Fruit fly (Drosophila melanogaster) whole organism, embryonic: Measurements from ENCODE around the gene CG43136.
A peak's percentile ranks its signal among the peaks of the same experiment; 100 is the strongest.

Experiments used
- ATbp ChIP-seq: fragments of 200-800 bp; sonication (Bioruptor generic); optimal IDR thresholded peaks from 2 replicates; lab custom pipeline; 2017; ENCODE audit warnings: missing biosample characterization, mild to moderate bottlenecking, missing genetic modification characterization, missing genetic modification reagents
- Aef1 ChIP-seq: fragments of 200-800 bp; sonication (Bioruptor generic); IDR thresholded peaks from 3 replicates; pipeline ENCODE4 v1.3.6; 2022; ENCODE audit warnings: missing biosample characterization, missing genetic modification characterization
- B-H1 ChIP-seq: fragments of 200-800 bp; sonication (Bioruptor generic); IDR thresholded peaks from 3 replicates; pipeline ENCODE4 v1.3.6; 2022; ENCODE audit warnings: missing biosample characterization, missing genetic modification characterization
- CG11247 ChIP-seq: fragments of 200-800 bp; sonication (Bioruptor generic); IDR thresholded peaks from 2 replicates; pipeline ENCODE4 v1.3.6; 2022; ENCODE audit warnings: missing biosample characterization, missing genetic modification characterization
- CG12769 ChIP-seq: fragments of 200-800 bp; sonication (Bioruptor generic); optimal IDR thresholded peaks from 2 replicates; lab custom pipeline; 2019; ENCODE audit warnings: missing biosample characterization, mild to moderate bottlenecking, missing genetic modification characterization, moderate library complexity
- CG13424 ChIP-seq: fragments of 200-800 bp; sonication (Bioruptor generic); optimal IDR thresholded peaks from 2 replicates; lab custom pipeline; 2019; ENCODE audit warnings: missing biosample characterization, mild to moderate bottlenecking, missing genetic modification characterization, moderate library complexity
- CG14014 ChIP-seq: fragments of 200-800 bp; sonication (Bioruptor generic); IDR thresholded peaks from 2 replicates; pipeline ENCODE4 v1.3.6; 2022; ENCODE audit warnings: missing biosample characterization, missing genetic modification characterization
- CG17359 ChIP-seq: fragments of 200-800 bp; sonication (Bioruptor generic); optimal IDR thresholded peaks from 3 replicates; lab custom pipeline; 2018; ENCODE audit warnings: missing biosample characterization, mild to moderate bottlenecking, missing genetic modification characterization, moderate library complexity
- CG18476 ChIP-seq: fragments of 200-800 bp; sonication (Bioruptor generic); optimal IDR thresholded peaks from 2 replicates; lab custom pipeline; 2016; ENCODE audit warnings: missing biosample characterization, mild to moderate bottlenecking, missing genetic modification characterization
- CG2202 ChIP-seq: fragments of 200-800 bp; sonication (Bioruptor generic); optimal IDR thresholded peaks from 2 replicates; lab custom pipeline; 2018; ENCODE audit warnings: missing biosample characterization, mild to moderate bottlenecking, missing genetic modification characterization
- CG2712 ChIP-seq: fragments of 200-800 bp; optimal IDR thresholded peaks from 3 replicates; lab custom pipeline; 2019; ENCODE audit warnings: missing biosample characterization, mild to moderate bottlenecking, missing genetic modification characterization, moderate library complexity
- CG30403 ChIP-seq: fragments of 200-800 bp; sonication (Bioruptor generic); optimal IDR thresholded peaks from 3 replicates; lab custom pipeline; 2016; ENCODE audit warnings: missing biosample characterization, missing genetic modification characterization
- CG31441 ChIP-seq: fragments of 200-800 bp; sonication (Bioruptor generic); IDR thresholded peaks from 2 replicates; pipeline ENCODE4 v1.3.6; 2022; ENCODE audit warnings: missing biosample characterization, missing genetic modification characterization
- CG3281 ChIP-seq: fragments of 200-800 bp; sonication (Bioruptor generic); optimal IDR thresholded peaks from 3 replicates; lab custom pipeline; 2017; ENCODE audit warnings: missing biosample characterization, mild to moderate bottlenecking, missing genetic modification characterization
- CG3726 ChIP-seq: fragments of 200-800 bp; sonication (Bioruptor generic); IDR thresholded peaks from 3 replicates; pipeline ENCODE4, ENCODE4 v1.3.6; 2022; ENCODE audit warnings: missing biosample characterization, missing genetic modification characterization
- CG4360 ChIP-seq: fragments of 200-800 bp; sonication (Bioruptor generic); IDR thresholded peaks from 2 replicates; pipeline ENCODE4 v1.3.6; 2022; ENCODE audit warnings: missing biosample characterization, missing genetic modification characterization
- CG4730 ChIP-seq: fragments of 200-800 bp; sonication (Bioruptor generic); IDR thresholded peaks from 2 replicates; pipeline ENCODE4 v1.3.6; 2022; ENCODE audit warnings: missing biosample characterization, missing genetic modification characterization
- CG6175 ChIP-seq: fragments of 200-800 bp; sonication (Bioruptor generic); IDR thresholded peaks from 3 replicates; pipeline ENCODE4 v1.3.6; 2022; ENCODE audit warnings: missing biosample characterization, missing genetic modification characterization
- CG6854 ChIP-seq: fragments of 200-800 bp; sonication (Bioruptor generic); optimal IDR thresholded peaks from 3 replicates; lab custom pipeline; 2017; ENCODE audit warnings: missing biosample characterization, mild to moderate bottlenecking, missing genetic modification characterization
- CG7987 ChIP-seq: fragments of 200-800 bp; sonication (Bioruptor generic); optimal IDR thresholded peaks from 2 replicates; lab custom pipeline; 2018; ENCODE audit warnings: missing biosample characterization, mild to moderate bottlenecking, missing genetic modification characterization, moderate library complexity
- CG9817 ChIP-seq: fragments of 200-800 bp; sonication (Bioruptor generic); optimal IDR thresholded peaks from 2 replicates; lab custom pipeline; 2018; ENCODE audit warnings: missing biosample characterization, mild to moderate bottlenecking, missing genetic modification characterization, moderate library complexity
- CG9932 ChIP-seq: fragments of 200-800 bp; sonication (Bioruptor generic); IDR thresholded peaks from 2 replicates; pipeline ENCODE4 v1.3.6; 2022; ENCODE audit warnings: missing biosample characterization, missing genetic modification characterization
- Dad ChIP-seq: fragments of 200-800 bp; sonication (Bioruptor generic); optimal IDR thresholded peaks from 3 replicates; lab custom pipeline; 2016; ENCODE audit warnings: missing biosample characterization, missing genetic modification characterization
- Gug ChIP-seq: fragments of 200-800 bp; sonication (Bioruptor generic); IDR thresholded peaks from 4 replicates; pipeline ENCODE4 v1.3.6; 2022; ENCODE audit warnings: missing biosample characterization, missing genetic modification characterization
- HLHmδ ChIP-seq: fragments of 200-800 bp; sonication (Bioruptor generic); optimal IDR thresholded peaks from 2 replicates; lab custom pipeline; 2018; ENCODE audit warnings: missing biosample characterization, mild to moderate bottlenecking, missing genetic modification characterization, moderate library complexity
- Hr39 ChIP-seq: fragments of >200 bp; optimal IDR thresholded peaks from 2 replicates; lab custom pipeline; 2017
- MBD-R2 ChIP-seq: fragments of 200-800 bp; sonication (Bioruptor generic); IDR thresholded peaks from 2 replicates; pipeline ENCODE4 v1.3.6; 2022; ENCODE audit warnings: missing biosample characterization, missing genetic modification characterization
- NC2α ChIP-seq: fragments of 200-800 bp; sonication (Bioruptor generic); optimal IDR thresholded peaks from 2 replicates; lab custom pipeline; 2016; ENCODE audit warnings: missing biosample characterization, missing genetic modification characterization
- NFAT ChIP-seq: fragments of 200-800 bp; sonication (Bioruptor generic); IDR thresholded peaks from 2 replicates; pipeline ENCODE4 v1.3.6; 2022; ENCODE audit warnings: missing biosample characterization, missing genetic modification characterization
- PHDP ChIP-seq: fragments of 200-800 bp; sonication (Bioruptor generic); optimal IDR thresholded peaks from 3 replicates; lab custom pipeline; 2018; ENCODE audit warnings: missing biosample characterization, mild to moderate bottlenecking, missing genetic modification characterization, moderate library complexity
- Spps ChIP-seq: fragments of 200-800 bp; sonication (Bioruptor generic); optimal IDR thresholded peaks from 2 replicates; lab custom pipeline; 2018; ENCODE audit warnings: missing biosample characterization, mild to moderate bottlenecking, missing genetic modification characterization
- Xbp1 ChIP-seq: fragments of 200-800 bp; sonication (Bioruptor generic); optimal IDR thresholded peaks from 3 replicates; lab custom pipeline; 2016; ENCODE audit warnings: missing biosample characterization, mild to moderate bottlenecking, missing genetic modification characterization
- abd-A ChIP-seq: fragments of 200-800 bp; sonication (Bioruptor generic); optimal IDR thresholded peaks from 3 replicates; lab custom pipeline; 2019; ENCODE audit warnings: missing biosample characterization, mild to moderate bottlenecking, missing genetic modification characterization, moderate library complexity
- bab2 ChIP-seq: fragments of 200-800 bp; sonication (Bioruptor generic); optimal IDR thresholded peaks from 2 replicates; lab custom pipeline; 2016; ENCODE audit warnings: missing biosample characterization, missing genetic modification characterization
- dpn ChIP-seq, 2 experiments: fragments of 200-800 bp; sonication (Bioruptor generic); optimal IDR thresholded peaks; 3 replicates each; lab custom pipeline; 2016; ENCODE audit warnings: missing biosample characterization in 2 of 2, missing genetic modification characterization in 2 of 2
- ems ChIP-seq: fragments of 200-800 bp; sonication (Bioruptor generic); optimal IDR thresholded peaks from 3 replicates; lab custom pipeline; 2016; ENCODE audit warnings: missing biosample characterization, missing genetic modification characterization
- fd96Cb ChIP-seq: fragments of 200-800 bp; sonication (Bioruptor generic); optimal IDR thresholded peaks from 2 replicates; lab custom pipeline; 2018; ENCODE audit warnings: missing biosample characterization, mild to moderate bottlenecking, missing genetic modification characterization, moderate library complexity
- mam ChIP-seq: fragments of 200-800 bp; sonication (Bioruptor generic); optimal IDR thresholded peaks from 3 replicates; lab custom pipeline; 2016; ENCODE audit warnings: missing biosample characterization, missing genetic modification characterization
- nerfin-1 ChIP-seq: fragments of 200-800 bp; sonication (Bioruptor generic); optimal IDR thresholded peaks from 3 replicates; lab custom pipeline; 2019; ENCODE audit warnings: missing biosample characterization, mild to moderate bottlenecking, missing genetic modification characterization, moderate library complexity
- nmo ChIP-seq: fragments of 200-800 bp; sonication (Bioruptor generic); optimal IDR thresholded peaks from 2 replicates; lab custom pipeline; 2018; ENCODE audit warnings: missing biosample characterization, mild to moderate bottlenecking, missing genetic modification characterization, moderate library complexity
- oc ChIP-seq: fragments of 200-800 bp; sonication (Bioruptor generic); optimal IDR thresholded peaks from 2 replicates; lab custom pipeline; 2018; ENCODE audit warnings: missing biosample characterization, mild to moderate bottlenecking, missing genetic modification characterization, moderate library complexity
- phol ChIP-seq: fragments of 200-800 bp; sonication (Bioruptor generic); optimal IDR thresholded peaks from 3 replicates; lab custom pipeline; 2018; ENCODE audit warnings: missing biosample characterization, mild to moderate bottlenecking, missing genetic modification characterization, moderate library complexity
- prd ChIP-seq, 3 experiments: fragments of >200 bp in 2 of 3; fragments of 200-800 bp in 1 of 3; sonication (Bioruptor generic) in 1 of 3; optimal IDR thresholded peaks in 2 of 3; IDR thresholded peaks in 1 of 3; 2 replicates in 2 of 3; 3 replicates in 1 of 3; pipeline versions ENCODE4 v1.3.6 to Lab custom; 2017 to 2022; ENCODE audit warnings: missing biosample characterization in 1 of 3, missing genetic modification characterization in 1 of 3
- row ChIP-seq: fragments of 200-800 bp; sonication (Bioruptor generic); IDR thresholded peaks from 3 replicates; pipeline ENCODE4 v1.3.6; 2022; ENCODE audit warnings: missing biosample characterization, missing genetic modification characterization
- run ChIP-seq: fragments of 200-800 bp; sonication (Bioruptor generic); optimal IDR thresholded peaks from 3 replicates; lab custom pipeline; 2018; ENCODE audit warnings: missing biosample characterization, mild to moderate bottlenecking, missing genetic modification characterization
- sob ChIP-seq: fragments of 200-800 bp; sonication (Bioruptor generic); IDR thresholded peaks from 2 replicates; pipeline ENCODE4 v1.3.6; 2022; ENCODE audit warnings: missing biosample characterization, missing genetic modification characterization
- tna ChIP-seq: fragments of 200-800 bp; sonication (Bioruptor generic); IDR thresholded peaks from 2 replicates; pipeline ENCODE4 v1.3.6; 2022; ENCODE audit warnings: missing biosample characterization, missing genetic modification characterization; ENCODE audit not compliant: partially characterized antibody
- vvl ChIP-seq: fragments of 200-800 bp; sonication (Bioruptor generic); IDR thresholded peaks from 2 replicates; pipeline ENCODE4 v1.3.6; 2022; ENCODE audit warnings: missing biosample characterization, missing genetic modification characterization
- zfh1 ChIP-seq: fragments of 200-800 bp; sonication (Bioruptor generic); IDR thresholded peaks from 3 replicates; pipeline ENCODE4 v1.3.6; 2022; ENCODE audit warnings: missing biosample characterization, missing genetic modification characterization

The CG43136 gene

DNA sequence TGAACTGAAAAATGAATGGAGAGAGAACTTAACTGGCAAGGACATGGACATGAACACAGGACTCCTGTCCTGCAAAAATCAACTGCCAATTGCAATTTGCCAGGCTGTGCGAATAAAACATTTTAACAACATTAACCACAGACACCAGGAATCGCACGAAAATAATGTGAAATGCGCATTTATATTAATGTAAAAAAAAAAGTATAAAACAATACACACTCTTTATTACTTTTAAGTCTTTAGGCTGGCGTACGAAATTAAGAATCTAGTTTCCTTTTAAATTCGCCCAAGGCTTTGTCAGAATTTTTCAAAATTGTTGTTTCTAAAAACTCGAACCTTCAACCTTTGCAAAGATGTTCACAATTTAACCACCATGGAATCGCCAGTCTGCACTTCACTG is 8.6 kb upstream of the CG43136 start, which contains the start of gene CG12729:
Gene CG12729, plus strand, starts transcription at position 301 of the 400 bp plus-strand sequence.
- TF ChIP-seq CG2712 (tag; lab: Kevin White, UChicago) (no peak), NC2α (GFP tag; lab: Kevin White, UChicago) (no peak), CG6175 (no peak), oc (tag; lab: Kevin White, UChicago) (no peak), tna (GFP tag; lab: Robert Waterston, UW) (no peak), CG3726 (no peak), ems (no peak), Dad (GFP tag; lab: Kevin White, UChicago) (no peak), Spps (tag; lab: Kevin White, UChicago) (no peak)

DNA sequence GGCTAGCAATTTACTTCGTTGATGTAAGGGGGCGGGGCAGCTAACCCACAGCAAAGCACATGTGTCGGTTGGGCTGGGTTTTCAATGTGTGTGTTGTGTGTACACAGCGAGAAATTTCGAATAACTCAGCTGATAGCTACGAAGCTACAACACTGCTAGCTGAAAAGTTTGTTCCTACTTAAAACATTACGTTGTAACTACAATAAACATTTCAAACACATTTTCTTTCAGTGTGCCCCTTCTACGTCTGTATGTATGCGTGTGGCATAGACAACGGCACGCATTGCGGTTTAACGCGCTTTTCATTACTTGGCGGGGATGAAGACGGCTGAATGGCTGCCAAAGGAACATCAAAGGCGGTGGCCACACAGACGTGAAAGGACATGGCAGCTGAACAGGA is 6.0 kb upstream of the CG43136 start:
- TF ChIP-seq CG30403 (GFP tag; lab: Kevin White, UChicago) (no peak), CG4730 (peak; percentile 44; the same call in 1 of the 2 replicates), nmo (GFP tag; lab: Kevin White, UChicago) (peak; percentile 5), sob (GFP tag; lab: Robert Waterston, UW) (peak; percentile 63), PHDP (tag; lab: Kevin White, UChicago) (peak; percentile 17), CG2202 (no peak), abd-A (peak; percentile 54), bab2 (GFP tag; lab: Kevin White, UChicago) (peak; percentile 4), vvl (GFP tag; lab: Robert Waterston, UW) (peak; percentile 12; the same call in 1 of the 2 replicates), MBD-R2 (0 out of 2 replicates have a peak, but pooled peaks have one; percentile 12), zfh1 (GFP tag; lab: Robert Waterston, UW) (peak; percentile 43; the same call in 1 of the 3 replicates), CG9817 (peak; percentile 11), ATbp (GFP tag; lab: Kevin White, UChicago) (peak; percentile 12), CG7987 (GFP tag; lab: Kevin White, UChicago) (no peak), CG4360 (GFP tag; lab: Robert Waterston, UW) (no peak), NFAT (GFP tag; lab: Robert Waterston, UW) (peak; percentile 16; the same call in 1 of the 2 replicates), dpn (GFP tag; optimal IDR thresholded peaks at IDR 0.05; lab: Kevin White, UChicago) (peak; percentile 9 to 26), CG6854 (GFP tag; lab: Kevin White, UChicago) (no peak), CG12769 (tag; lab: Kevin White, UChicago) (peak; percentile 60), run (tag; lab: Kevin White, UChicago) (no peak), CG14014 (GFP tag; lab: Robert Waterston, UW) (0 out of 2 replicates have a peak, but pooled peaks have one; percentile 43), HLHmδ (GFP tag; lab: Kevin White, UChicago) (no peak), Hr39 (lab: Kevin White, UChicago) (no peak), Xbp1 (GFP tag; lab: Kevin White, UChicago) (peak; percentile 35), row (GFP tag; lab: Robert Waterston, UW) (peak; percentile 64), CG31441 (peak; percentile 24; the same call in 1 of the 2 replicates), CG3281 (GFP tag; lab: Kevin White, UChicago) (peak; percentile 22), CG18476 (no peak), nerfin-1 (no peak), Aef1 (GFP tag; lab: Robert Waterston, UW) (peak; percentile 39; the same call in 2 of the 3 replicates), CG13424 (tag; lab: Kevin White, UChicago) (peak; percentile 16), CG11247 (GFP tag; lab: Robert Waterston, UW) (peak; percentile 38; the same call in 1 of the 2 replicates), prd (optimal IDR thresholded peaks at IDR 0.05; lab: Kevin White, UChicago) (no peak), prd (GFP tag; IDR thresholded peaks at IDR 0.05; lab: Robert Waterston, UW) (peak; percentile 36; the same call in 1 of the 3 replicates), CG17359 (tag; lab: Kevin White, UChicago) (peak; percentile 36), mam (GFP tag; lab: Kevin White, UChicago) (peak; percentile 34), B-H1 (GFP tag; lab: Robert Waterston, UW) (no peak), Gug (GFP tag; lab: Robert Waterston, UW) (0 out of 4 replicates have a peak, but pooled peaks have one; percentile 25), fd96Cb (tag; lab: Kevin White, UChicago) (peak; percentile 15), phol (tag; lab: Kevin White, UChicago) (peak; percentile 9), CG9932 (GFP tag; lab: Robert Waterston, UW) (peak; percentile 44)
